Worm (Caenorhabditis elegans): ENCODE data around the gene C18A3.7.

DNA sequence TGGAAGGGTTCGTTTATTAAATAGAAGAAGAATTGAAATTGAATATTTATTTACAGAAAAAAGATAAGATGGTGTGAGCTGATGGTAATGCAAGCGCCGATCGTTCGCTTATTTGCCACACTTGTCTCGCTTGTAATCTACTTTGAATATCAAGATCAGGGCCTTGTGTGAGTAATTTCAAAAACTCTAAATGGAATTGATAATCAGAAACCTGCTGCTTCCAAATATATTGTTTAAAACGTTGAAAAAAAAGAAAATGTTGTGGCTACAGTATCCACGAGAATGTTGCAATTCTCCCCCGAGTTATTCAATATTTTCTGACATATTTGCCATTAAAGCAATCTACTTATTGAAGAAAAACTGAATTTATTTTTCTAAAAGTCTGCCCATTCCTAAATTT lies 19.4 kb downstream of the C18A3.7 start:
- TF ChIP-seq ceh-82 (tag; optimal IDR thresholded peaks at IDR 0.05) (no peak), fkh-10 (GFP tag; optimal IDR thresholded peaks at IDR 0.05) (no peak), ztf-11 (tag; optimal IDR thresholded peaks at IDR 0.05) (no peak), pqm-1 (tag; optimal IDR thresholded peaks at IDR 0.05) (no peak), sea-2 (GFP tag; optimal IDR thresholded peaks at IDR 0.05) (no peak), elt-3 (tag; optimal IDR thresholded peaks at IDR 0.05) (no peak), egl-27 (tag; optimal IDR thresholded peaks at IDR 0.05) (no peak), unc-39 (tag; optimal IDR thresholded peaks at IDR 0.05) (no peak), tbx-2 (tag; optimal IDR thresholded peaks at IDR 0.05) (no peak), lin-15B (tag; optimal IDR thresholded peaks at IDR 0.05) (no peak), ztf-4 (tag; optimal IDR thresholded peaks at IDR 0.05) (no peak), aly-2 (tag; optimal IDR thresholded peaks at IDR 0.05) (no peak), nhr-237 (tag; optimal IDR thresholded peaks at IDR 0.05) (no peak)

Measured in whole organism, L3 larva.